Fruit fly (Drosophila melanogaster) S2 (cell line): ENCODE measurements around the gene CG5177.

ENCODE experiments used
- CG8478 ChIP-seq: fragments of >200 bp; optimal IDR thresholded peaks from 2 replicates; lab custom pipeline; 2018
- CTCF ChIP-seq, 2 experiments: fragments of >200 bp; optimal IDR thresholded peaks; 2 replicates each; lab custom pipeline; 2018

- TF ChIP-seq CTCF (optimal IDR thresholded peaks at IDR 0.05; lab: Kevin White, UChicago), result no peak
- no peak for TF ChIP-seq CG8478 (lab: Kevin White, UChicago)
Measured at dm6 chr2L:7448371-7448770, 43.3 kb downstream of the CG5177 start.
